Worm (Caenorhabditis elegans) whole organism, late embryonic: ENCODE measurements around the gene C07A12.7.

ENCODE experiments used
- C08G9.2 ChIP-seq: sonication (generic microtip); optimal IDR thresholded peaks from 2 replicates; lab custom pipeline; 2016; ENCODE audit warnings: mild to moderate bottlenecking, missing genetic modification characterization, moderate library complexity, missing compliant biosample characterization
- C38D4.7 ChIP-seq: fragments of 200-800 bp; sonication (Bioruptor generic); optimal IDR thresholded peaks from 2 replicates; lab custom pipeline; 2018; ENCODE audit warnings: mild to moderate bottlenecking, missing genetic modification characterization, moderate library complexity, missing compliant biosample characterization
- K02D7.2 ChIP-seq: sonication (generic microtip); optimal IDR thresholded peaks from 2 replicates; lab custom pipeline; 2017; ENCODE audit warnings: mild to moderate bottlenecking, missing genetic modification characterization, missing compliant biosample characterization
- K09A11.1 ChIP-seq: sonication (generic microtip); optimal IDR thresholded peaks from 2 replicates; lab custom pipeline; 2017; ENCODE audit warnings: antibody characterized with exemption, mild to moderate bottlenecking, missing genetic modification characterization, missing compliant biosample characterization; ENCODE audit not compliant: insufficient read depth
- ahr-1 ChIP-seq: sonication (generic microtip); optimal IDR thresholded peaks from 2 replicates; lab custom pipeline; 2016; ENCODE audit warnings: missing genetic modification characterization, missing compliant biosample characterization
- ceh-14 ChIP-seq: sonication (generic microtip); optimal IDR thresholded peaks from 2 replicates; lab custom pipeline; 2016; ENCODE audit warnings: missing genotype, missing genetic modification characterization, missing compliant biosample characterization
- ceh-2 ChIP-seq: sonication (generic microtip); optimal IDR thresholded peaks from 2 replicates; lab custom pipeline; 2016; ENCODE audit warnings: missing genotype, missing genetic modification characterization, missing compliant biosample characterization
- ceh-31 ChIP-seq: sonication (generic microtip); optimal IDR thresholded peaks from 2 replicates; lab custom pipeline; 2016; ENCODE audit warnings: missing genetic modification characterization, missing compliant biosample characterization
- ceh-34 ChIP-seq: sonication (generic microtip); optimal IDR thresholded peaks from 2 replicates; lab custom pipeline; 2016; ENCODE audit warnings: mild to moderate bottlenecking, missing genetic modification characterization, missing compliant biosample characterization
- ceh-48 ChIP-seq: sonication (generic microtip); optimal IDR thresholded peaks from 2 replicates; lab custom pipeline; 2016; ENCODE audit warnings: missing genetic modification characterization, inconsistent platforms, missing compliant biosample characterization
- ceh-9 ChIP-seq: sonication (generic microtip); optimal IDR thresholded peaks from 2 replicates; lab custom pipeline; 2016; ENCODE audit warnings: mild to moderate bottlenecking, missing genetic modification characterization, inconsistent platforms, missing compliant biosample characterization
- dmd-4 ChIP-seq: sonication (generic microtip); optimal IDR thresholded peaks from 2 replicates; lab custom pipeline; 2016; ENCODE audit warnings: borderline replicate concordance, missing genetic modification characterization, missing compliant biosample characterization
- elt-2 ChIP-seq: sonication (generic microtip); optimal IDR thresholded peaks from 2 replicates; lab custom pipeline; 2016; ENCODE audit warnings: missing genetic modification reagents, missing genetic modification characterization, missing compliant biosample characterization
- elt-4 ChIP-seq: sonication (generic microtip); optimal IDR thresholded peaks from 2 replicates; lab custom pipeline; 2016; ENCODE audit warnings: missing genetic modification characterization, missing compliant biosample characterization
- fax-1 ChIP-seq: sonication (generic microtip); optimal IDR thresholded peaks from 2 replicates; lab custom pipeline; 2016; ENCODE audit warnings: missing genotype, missing genetic modification characterization, missing compliant biosample characterization
- fkh-10 ChIP-seq: fragments of 150-350 bp; optimal IDR thresholded peaks from 2 replicates; lab custom pipeline; 2014; ENCODE audit warnings: missing biosample characterization, missing genetic modification reagents, missing genetic modification characterization
- hlh-13 ChIP-seq: fragments of 200-800 bp; sonication (Bioruptor generic); optimal IDR thresholded peaks from 2 replicates; lab custom pipeline; 2018; ENCODE audit warnings: mild to moderate bottlenecking, missing genetic modification characterization, missing compliant biosample characterization
- hlh-15 ChIP-seq: sonication (generic microtip); optimal IDR thresholded peaks from 2 replicates; lab custom pipeline; 2016; ENCODE audit warnings: missing genetic modification characterization, missing compliant biosample characterization
- hlh-8 ChIP-seq: sonication (generic microtip); optimal IDR thresholded peaks from 2 replicates; lab custom pipeline; 2016; ENCODE audit warnings: missing genotype, missing genetic modification characterization, missing compliant biosample characterization
- lin-11 ChIP-seq: fragments of 200-800 bp; sonication (Bioruptor generic); optimal IDR thresholded peaks from 2 replicates; lab custom pipeline; 2018; ENCODE audit warnings: mild to moderate bottlenecking, missing genetic modification characterization, missing compliant biosample characterization
- madf-2 ChIP-seq: sonication (generic microtip); optimal IDR thresholded peaks from 2 replicates; lab custom pipeline; 2017; ENCODE audit warnings: missing genetic modification characterization, missing compliant biosample characterization
- nhr-232 ChIP-seq: sonication (generic microtip); optimal IDR thresholded peaks from 2 replicates; lab custom pipeline; 2016; ENCODE audit warnings: missing genetic modification characterization, missing compliant biosample characterization
- npax-4 ChIP-seq: sonication (generic microtip); optimal IDR thresholded peaks from 2 replicates; lab custom pipeline; 2016; ENCODE audit warnings: missing genetic modification characterization, missing compliant biosample characterization
- pag-3 ChIP-seq: sonication (generic microtip); optimal IDR thresholded peaks from 2 replicates; lab custom pipeline; 2016; ENCODE audit warnings: missing compliant biosample characterization, missing genetic modification characterization, borderline replicate concordance
- pat-9 ChIP-seq: fragments of 200-800 bp; sonication (Bioruptor generic); optimal IDR thresholded peaks from 2 replicates; lab custom pipeline; 2018; ENCODE audit warnings: mild to moderate bottlenecking, missing genetic modification characterization, moderate library complexity, missing compliant biosample characterization
- pha-4 ChIP-seq: fragments of 150-350 bp; optimal IDR thresholded peaks from 2 replicates; lab custom pipeline; 2018; ENCODE audit warnings: missing biosample characterization, missing genetic modification reagents, missing genetic modification characterization
- pros-1 ChIP-seq: fragments of 150-350 bp; optimal IDR thresholded peaks from 2 replicates; lab custom pipeline; 2014; ENCODE audit warnings: missing biosample characterization, missing genetic modification reagents, missing genetic modification characterization
- ref-2 ChIP-seq: sonication (generic microtip); optimal IDR thresholded peaks from 2 replicates; lab custom pipeline; 2016; ENCODE audit warnings: missing genetic modification characterization, missing compliant biosample characterization
- sdc-2 ChIP-seq: sonication (generic microtip); optimal IDR thresholded peaks from 2 replicates; lab custom pipeline; 2016; ENCODE audit warnings: missing genotype, missing genetic modification characterization, missing compliant biosample characterization
- sox-4 ChIP-seq: sonication (generic microtip); optimal IDR thresholded peaks from 2 replicates; lab custom pipeline; 2017; ENCODE audit warnings: mild to moderate bottlenecking, missing genetic modification characterization, inconsistent platforms, missing compliant biosample characterization
- tbx-2 ChIP-seq: sonication (generic microtip); optimal IDR thresholded peaks from 2 replicates; lab custom pipeline; 2016; ENCODE audit warnings: missing genetic modification characterization, missing compliant biosample characterization
- tbx-7 ChIP-seq: sonication (generic microtip); optimal IDR thresholded peaks from 2 replicates; lab custom pipeline; 2016; ENCODE audit warnings: missing genotype, missing genetic modification characterization, missing compliant biosample characterization
- unc-3 ChIP-seq, 2 experiments: fragments of 200-800 bp in 1 of 2; sonication (Bioruptor generic) in 1 of 2; sonication (generic microtip) in 1 of 2; conservative IDR thresholded peaks in 1 of 2; optimal IDR thresholded peaks in 1 of 2; 2 replicates each; pipeline versions ENCODE4 v1.3.6 to Lab custom; 2016 to 2022; ENCODE audit warnings: missing compliant biosample characterization in 2 of 2, missing genetic modification characterization in 2 of 2, missing genetic modification reagents in 1 of 2
- unc-42 ChIP-seq: sonication (generic microtip); optimal IDR thresholded peaks from 2 replicates; lab custom pipeline; 2016; ENCODE audit warnings: missing genotype, missing genetic modification characterization, missing compliant biosample characterization

Gene C07A12.7

DNA sequence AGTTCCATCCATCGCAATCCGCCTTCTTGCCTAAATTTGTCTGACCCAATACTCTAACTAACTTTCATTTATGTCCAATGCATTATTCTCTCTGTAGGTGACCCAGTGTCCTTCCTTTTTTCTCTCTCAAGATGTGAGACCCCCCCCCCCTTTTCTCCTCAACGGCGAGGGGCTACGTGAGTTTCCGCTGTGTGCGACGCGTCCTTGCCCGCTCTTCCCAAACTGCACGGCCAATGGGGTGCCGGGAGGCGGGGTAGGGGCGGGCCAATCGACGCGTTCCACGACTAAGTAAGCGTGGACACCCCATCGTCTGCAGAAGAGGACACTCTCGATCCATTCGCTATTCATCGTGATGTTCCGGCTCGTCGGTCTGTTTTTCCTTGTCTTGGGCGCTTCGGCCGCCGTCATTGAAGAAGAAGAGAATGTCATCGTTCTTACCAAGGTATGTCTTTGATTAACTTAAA lies 2.0 kb upstream of the C07A12.7 start, which contains the start of gene pdi-2 (continued):
- TF ChIP-seq ceh-2 (tag; lab: Kevin White, UChicago) (no peak), C38D4.7 (GFP tag; lab: Kevin White, UChicago) (no peak), ahr-1 (tag; lab: Kevin White, UChicago) (peak; percentile 1), elt-4 (no peak), lin-11 (tag; lab: Kevin White, UChicago) (peak; percentile 24), unc-42 (tag; lab: Kevin White, UChicago) (peak; percentile 74), madf-2 (tag; lab: Kevin White, UChicago) (peak; percentile 8), sox-4 (tag; lab: Kevin White, UChicago) (peak; percentile 49), ceh-14 (peak; percentile 48), nhr-232 (tag; lab: Kevin White, UChicago) (no peak), ref-2 (peak; percentile 85), sdc-2 (tag; lab: Kevin White, UChicago) (peak; percentile 20), ceh-48 (no peak), npax-4 (tag; lab: Kevin White, UChicago) (no peak), pros-1 (tag; lab: Kevin White, UChicago) (peak; percentile 56), dmd-4 (tag; lab: Kevin White, UChicago) (peak; percentile 14), elt-2 (tag; lab: Kevin White, UChicago) (peak; percentile 34), pag-3 (tag; lab: Kevin White, UChicago) (no peak)

DNA sequence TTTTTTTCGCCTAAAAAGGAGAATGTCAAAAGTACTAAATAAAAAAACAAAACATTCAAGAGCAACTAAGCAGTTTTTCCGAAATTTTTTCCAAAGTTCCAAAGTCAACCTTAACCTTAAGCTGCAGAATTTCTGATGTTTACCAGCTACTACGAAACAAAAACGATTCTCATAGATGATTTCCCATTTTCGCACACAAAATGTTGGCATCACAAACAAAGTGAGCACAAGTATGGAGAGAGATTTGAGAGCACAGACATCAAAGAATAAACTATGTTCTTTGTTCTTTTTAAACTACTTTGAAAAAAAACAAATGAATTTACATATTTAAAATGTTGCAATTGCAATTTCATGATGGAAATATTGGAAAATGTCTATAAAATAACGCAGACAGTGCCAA lies 1.4 kb upstream of the C07A12.7 start:
- no peak for TF ChIP-seq fax-1 (tag; lab: Kevin White, UChicago)

- TF ChIP-seq pha-4 (tag; lab: Kevin White, UChicago) = no peak
- TF ChIP-seq fkh-10 (GFP tag; lab: Kevin White, UChicago) = no peak
- no peak for TF ChIP-seq C38D4.7 (GFP tag; lab: Kevin White, UChicago)
- TF ChIP-seq ceh-34 (tag; lab: Kevin White, UChicago) = no peak
- peak; percentile 54 for TF ChIP-seq ceh-48
- TF ChIP-seq C08G9.2 (tag; lab: Kevin White, UChicago) = no peak
- no peak for TF ChIP-seq sdc-2 (tag; lab: Kevin White, UChicago)
- TF ChIP-seq, all 69 proteins: peak for 1
Measured at ce11 chrX:4521166-4521565, 778 bp downstream of the C07A12.7 start.

ce11 chrX:4519968-4520367 lies 2.0 kb downstream of the C07A12.7 start:
- no peak for TF ChIP-seq pros-1 (tag; lab: Kevin White, UChicago)
- no peak for TF ChIP-seq sdc-2 (tag; lab: Kevin White, UChicago)
- no peak for TF ChIP-seq ceh-9 (tag; lab: Kevin White, UChicago)
- no peak for TF ChIP-seq hlh-13 (GFP tag; lab: Kevin White, UChicago)
- no peak for TF ChIP-seq tbx-2 (tag; lab: Kevin White, UChicago)
- no peak for TF ChIP-seq dmd-4 (tag; lab: Kevin White, UChicago)

- TF ChIP-seq ref-2 = no peak
- no peak for TF ChIP-seq elt-4
- no peak for TF ChIP-seq K09A11.1 (tag; lab: Kevin White, UChicago)
- no peak for TF ChIP-seq madf-2 (tag; lab: Kevin White, UChicago)
- no peak for TF ChIP-seq tbx-7 (tag; lab: Kevin White, UChicago)
- TF ChIP-seq ceh-31 = no peak
- TF ChIP-seq hlh-8 (tag; lab: Kevin White, UChicago) = no peak
- TF ChIP-seq K02D7.2 = no peak
- TF ChIP-seq pat-9 (tag; lab: Kevin White, UChicago) = no peak
- no peak for TF ChIP-seq hlh-15 (tag; lab: Kevin White, UChicago)
- TF ChIP-seq unc-3 (GFP tag; conservative IDR thresholded peaks at IDR 0.05; lab: Robert Waterston, UW) = no peak
- no peak for TF ChIP-seq unc-3 (tag; optimal IDR thresholded peaks at IDR 0.05; lab: Kevin White, UChicago)
- no peak for TF ChIP-seq C08G9.2 (tag; lab: Kevin White, UChicago)
- TF ChIP-seq pag-3 (tag; lab: Kevin White, UChicago) = no peak
- TF ChIP-seq, all 69 proteins: peak for 0
Measured at ce11 chrX:4516758-4517157, 5.2 kb downstream of the C07A12.7 start.
